Fruit fly (Drosophila melanogaster): ENCODE results near the gene CG9776.

Gene CG9776

DNA sequence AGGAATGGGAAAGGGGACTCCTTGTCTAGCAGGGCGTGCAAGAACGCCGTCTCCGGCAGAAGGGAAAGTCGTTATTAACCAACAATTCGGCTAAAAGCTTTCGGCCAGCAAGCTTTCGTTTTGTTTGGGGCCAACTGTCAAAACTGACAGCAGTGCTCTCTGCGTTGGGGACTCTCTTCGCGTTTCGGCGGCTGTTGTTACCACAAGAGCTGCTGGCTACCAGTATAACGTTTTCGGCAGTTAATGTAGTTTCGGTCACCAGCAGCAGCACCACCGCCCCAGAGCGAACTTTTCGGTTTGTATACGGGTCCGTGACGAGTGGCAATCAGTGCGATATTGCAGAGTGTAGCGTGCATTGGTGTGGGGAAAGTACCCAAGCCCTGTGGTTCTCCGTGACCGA, 53.8 kb downstream of the CG9776 start, which contains the start of gene cpx:
Gene cpx (plus strand): TSS at position 160 of the 400 bp plus-strand sequence.
- no peak for TF ChIP-seq N (GFP tag; optimal IDR thresholded peaks at IDR 0.05)
- no peak for TF ChIP-seq dsf (GFP tag; optimal IDR thresholded peaks at IDR 0.05; ENCODE audit: borderline replicate concordance)
- no peak for TF ChIP-seq GATAd (GFP tag; optimal IDR thresholded peaks at IDR 0.05)
- no peak for TF ChIP-seq psq (GFP tag; optimal IDR thresholded peaks at IDR 0.05)
- no peak for TF ChIP-seq br (GFP tag; optimal IDR thresholded peaks at IDR 0.05)
- TF ChIP-seq sv (GFP tag; optimal IDR thresholded peaks at IDR 0.05), result no peak
- no peak for TF ChIP-seq Hr78 (GFP tag; optimal IDR thresholded peaks at IDR 0.05)
- no peak for TF ChIP-seq ey (GFP tag; optimal IDR thresholded peaks at IDR 0.05)

DNA sequence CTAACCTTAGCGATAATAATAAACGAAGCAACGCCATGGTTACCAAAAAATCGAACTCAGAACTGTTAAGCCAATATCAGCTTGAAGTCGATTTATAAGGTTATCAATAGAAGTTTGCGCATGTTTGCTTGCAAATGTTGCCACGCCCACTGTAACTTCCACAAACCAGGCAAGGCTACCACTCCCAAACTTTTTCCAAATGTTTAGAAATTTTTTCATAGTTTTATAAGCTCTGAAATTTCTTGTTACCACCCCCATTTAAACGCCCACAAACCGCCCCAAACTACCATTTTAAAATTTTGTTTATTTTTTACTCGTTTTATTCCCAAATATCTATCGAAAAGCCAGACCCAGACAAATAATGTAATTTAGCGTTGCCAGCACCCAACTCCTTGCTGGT, 56.0 kb downstream of the CG9776 start, which contains the start of gene flip:
Gene flip (minus strand): TSS at position 101 of the 400 bp plus-strand sequence.
- no peak for TF ChIP-seq CG32264 (GFP tag; optimal IDR thresholded peaks at IDR 0.05)
- TF ChIP-seq Rel (GFP tag; optimal IDR thresholded peaks at IDR 0.05), result no peak
- TF ChIP-seq Rel (tag; optimal IDR thresholded peaks at IDR 0.05), result no peak
- TF ChIP-seq pan (optimal IDR thresholded peaks at IDR 0.05), result no peak
- TF ChIP-seq woc (GFP tag; optimal IDR thresholded peaks at IDR 0.05), result no peak
- TF ChIP-seq lola (GFP tag; optimal IDR thresholded peaks at IDR 0.05), result no peak
- TF ChIP-seq ey (GFP tag; optimal IDR thresholded peaks at IDR 0.05), result no peak
- TF ChIP-seq sage (GFP tag; optimal IDR thresholded peaks at IDR 0.05), result no peak
